Fruit fly (Drosophila melanogaster): ENCODE measurements around the gene dac.

The dac gene

dm6 chr2L:16532702-16533385 lies 47.0 kb upstream of the dac start, which contains the start of gene CG5953 (continued):
- TF ChIP-seq wek (GFP tag; optimal IDR thresholded peaks at IDR 0.05) (peak; percentile 52), CG4820 (GFP tag; optimal IDR thresholded peaks at IDR 0.05) (peak; percentile 93), Optix (GFP tag; IDR thresholded peaks at IDR 0.05) (peak; percentile 83), B-H1 (GFP tag; IDR thresholded peaks at IDR 0.05) (peak; percentile 94), Kr (GFP tag; optimal IDR thresholded peaks at IDR 0.05) (no peak), Ptx1 (GFP tag; IDR thresholded peaks at IDR 0.05) (peak; percentile 98), lov (optimal IDR thresholded peaks at IDR 0.05) (no peak), lov (GFP tag; IDR thresholded peaks at IDR 0.05) (peak; percentile 89; the same call in 2 of the 3 replicates), pros (GFP tag; optimal IDR thresholded peaks at IDR 0.05) (peak; percentile 80), pb (GFP tag; optimal IDR thresholded peaks at IDR 0.05) (peak; percentile 81), CG13123 (GFP tag; optimal IDR thresholded peaks at IDR 0.05) (peak; percentile 85), pan (optimal IDR thresholded peaks at IDR 0.05) (no peak), pan (GFP tag; optimal IDR thresholded peaks at IDR 0.05 in 1 of 2, IDR thresholded peaks at IDR 0.05 in 1 of 2) (peak in 1 of 2 experiments; percentile 98), Max (GFP tag; optimal IDR thresholded peaks at IDR 0.05) (peak; percentile 91), CG5180 (GFP tag; optimal IDR thresholded peaks at IDR 0.05) (peak; percentile 86), CG14050 (GFP tag; IDR thresholded peaks at IDR 0.05) (peak; percentile 96), Mrtf (GFP tag; IDR thresholded peaks at IDR 0.05) (peak; percentile 97), abd-A (tag; optimal IDR thresholded peaks at IDR 0.05) (peak; percentile 94), CG8281 (tag; optimal IDR thresholded peaks at IDR 0.05) (peak; percentile 89), CG13894 (tag; optimal IDR thresholded peaks at IDR 0.05) (peak; percentile 88), Drgx (GFP tag; IDR thresholded peaks at IDR 0.05) (peak; percentile 98), crol (GFP tag; IDR thresholded peaks at IDR 0.05) (peak; percentile 88), vnd (GFP tag; IDR thresholded peaks at IDR 0.05; ENCODE audit: partially characterized antibody) (no peak), D19A (tag; optimal IDR thresholded peaks at IDR 0.05) (peak; percentile 93), Lhr (GFP tag; optimal IDR thresholded peaks at IDR 0.05) (peak; percentile 90), CHES-1-like (GFP tag; optimal IDR thresholded peaks at IDR 0.05) (peak; percentile 91), dan (GFP tag; IDR thresholded peaks at IDR 0.05) (peak; percentile 82; the same call in 1 of the 2 replicates), CG33213 (GFP tag; optimal IDR thresholded peaks at IDR 0.05) (peak; percentile 81), Bdp1 (GFP tag; optimal IDR thresholded peaks at IDR 0.05) (peak; percentile 87), run (tag; optimal IDR thresholded peaks at IDR 0.05) (peak; percentile 95), CG7745 (tag; optimal IDR thresholded peaks at IDR 0.05) (peak; percentile 77), slp2 (GFP tag; optimal IDR thresholded peaks at IDR 0.05) (peak; percentile 91), CG1529 (GFP tag; optimal IDR thresholded peaks at IDR 0.05) (peak; percentile 95), CG10147 (GFP tag; optimal IDR thresholded peaks at IDR 0.05) (peak; percentile 97), CG6791 (GFP tag; IDR thresholded peaks at IDR 0.05; ENCODE audit: partially characterized antibody) (no peak; the same call in 2 of the 3 replicates), odd (GFP tag; optimal IDR thresholded peaks at IDR 0.05) (peak; percentile 95), Elba2 (GFP tag; optimal IDR thresholded peaks at IDR 0.05) (peak; percentile 36), CG4404 (GFP tag; IDR thresholded peaks at IDR 0.05) (peak; percentile 95), Med (GFP tag) (peak; percentile 98), ham (GFP tag; IDR thresholded peaks at IDR 0.05) (peak; percentile 85), gt (GFP tag; IDR thresholded peaks at IDR 0.05) (peak; percentile 86), Hmx (GFP tag; optimal IDR thresholded peaks at IDR 0.05) (peak; percentile 81), CG7556 (GFP tag; optimal IDR thresholded peaks at IDR 0.05) (peak; percentile 98), Fer3 (tag; optimal IDR thresholded peaks at IDR 0.05) (peak; percentile 97), CTCF (GFP tag; optimal IDR thresholded peaks at IDR 0.05) (peak; percentile 66), CG10274 (GFP tag; optimal IDR thresholded peaks at IDR 0.05) (peak; percentile 86), CG18619 (GFP tag; optimal IDR thresholded peaks at IDR 0.05) (peak; percentile 96), tna (GFP tag; IDR thresholded peaks at IDR 0.05; ENCODE audit: partially characterized antibody) (peak; percentile 57; the same call in 1 of the 2 replicates), CG17912 (GFP tag; optimal IDR thresholded peaks at IDR 0.05) (no peak), bsh (GFP tag; optimal IDR thresholded peaks at IDR 0.05) (peak; percentile 96 to 98)

Data from whole organism, embryonic.